Worm (Caenorhabditis elegans) whole organism, young adult: ENCODE data around the gene ent-1.

Experiments used
- C06A6.2 ChIP-seq: fragments of 200-800 bp; sonication (Bioruptor generic); conservative IDR thresholded peaks from 2 replicates; pipeline ENCODE4 v1.3.6; 2022; ENCODE audit warnings: missing genetic modification characterization, missing compliant biosample characterization
- F10E7.11 ChIP-seq: sonication (generic microtip); optimal IDR thresholded peaks from 2 replicates; lab custom pipeline; 2017; ENCODE audit warnings: mild to moderate bottlenecking, missing genetic modification characterization, moderate library complexity, missing compliant biosample characterization
- F37B4.10 ChIP-seq: fragments of 200-800 bp; sonication (Bioruptor generic); IDR thresholded peaks from 2 replicates; pipeline ENCODE4 v1.3.6; 2022; ENCODE audit warnings: missing genetic modification characterization, missing compliant biosample characterization
- F49E8.2 ChIP-seq: sonication (generic microtip); optimal IDR thresholded peaks from 3 replicates; lab custom pipeline; 2017; ENCODE audit warnings: missing genetic modification characterization, mild to moderate bottlenecking, missing compliant biosample characterization, antibody characterized with exemption, moderate library complexity; ENCODE audit not compliant: insufficient read depth
- F55B11.4 ChIP-seq: sonication (generic microtip); optimal IDR thresholded peaks from 2 replicates; lab custom pipeline; 2016; ENCODE audit warnings: missing compliant biosample characterization, missing genetic modification characterization, borderline replicate concordance; ENCODE audit not compliant: insufficient read depth
- Y56A3A.18 ChIP-seq: fragments of 200-800 bp; sonication (Bioruptor generic); IDR thresholded peaks from 2 replicates; pipeline ENCODE4 v1.3.6; 2022; ENCODE audit warnings: missing genetic modification reagents, missing genetic modification characterization, missing compliant biosample characterization
- Y67H2A.10 ChIP-seq: fragments of 200-800 bp; sonication (Bioruptor generic); conservative IDR thresholded peaks from 2 replicates; pipeline ENCODE4 v1.3.6; 2022; ENCODE audit warnings: missing genetic modification reagents, missing genetic modification characterization, missing compliant biosample characterization
- Y79H2A.3 ChIP-seq: fragments of 200-800 bp; sonication (Bioruptor generic); conservative IDR thresholded peaks from 2 replicates; pipeline ENCODE4 v1.3.6; 2022; ENCODE audit warnings: missing genetic modification reagents, missing genetic modification characterization, missing compliant biosample characterization
- akir-1 ChIP-seq: fragments of 200-800 bp; sonication (Bioruptor generic); optimal IDR thresholded peaks from 2 replicates; lab custom pipeline; 2018; ENCODE audit warnings: mild to moderate bottlenecking, missing genetic modification characterization, moderate library complexity, missing compliant biosample characterization
- aptf-2 ChIP-seq: fragments of 200-800 bp; sonication (Bioruptor generic); conservative IDR thresholded peaks from 2 replicates; pipeline ENCODE4 v1.3.6; 2022; ENCODE audit warnings: missing genetic modification reagents, missing genetic modification characterization, missing compliant biosample characterization
- bed-1 ChIP-seq: fragments of 200-800 bp; sonication (Bioruptor generic); IDR thresholded peaks from 2 replicates; pipeline ENCODE4 v1.3.6; 2022; ENCODE audit warnings: missing genetic modification reagents, missing genetic modification characterization, missing compliant biosample characterization
- bed-2 ChIP-seq: fragments of 200-800 bp; sonication (Bioruptor generic); IDR thresholded peaks from 2 replicates; pipeline ENCODE4 v1.3.6; 2022; ENCODE audit warnings: missing genetic modification reagents, missing genetic modification characterization, missing compliant biosample characterization
- ccch-3 ChIP-seq: fragments of 200-800 bp; sonication (Bioruptor generic); optimal IDR thresholded peaks from 2 replicates; lab custom pipeline; 2018; ENCODE audit warnings: mild to moderate bottlenecking, missing genetic modification characterization, missing compliant biosample characterization
- ceh-100 ChIP-seq: fragments of 200-800 bp; sonication (Bioruptor generic); IDR thresholded peaks from 2 replicates; pipeline ENCODE4 v1.3.6; 2022; ENCODE audit warnings: missing genetic modification reagents, missing genetic modification characterization, missing compliant biosample characterization
- ceh-91 ChIP-seq: fragments of 200-800 bp; sonication (Bioruptor generic); IDR thresholded peaks from 2 replicates; pipeline ENCODE4 v1.3.6; 2022; ENCODE audit warnings: missing genetic modification reagents, missing genetic modification characterization, missing compliant biosample characterization
- dox-1 ChIP-seq: fragments of 200-800 bp; sonication (Bioruptor generic); IDR thresholded peaks from 2 replicates; pipeline ENCODE4 v1.3.6; 2022; ENCODE audit warnings: missing genetic modification reagents, missing genetic modification characterization, missing compliant biosample characterization
- dpl-1 ChIP-seq: fragments of 150-350 bp; optimal IDR thresholded peaks from 2 replicates; lab custom pipeline; 2014; ENCODE audit warnings: missing biosample characterization, missing genetic modification reagents, missing genetic modification characterization
- egl-18 ChIP-seq: fragments of 200-800 bp; sonication (Bioruptor generic); IDR thresholded peaks from 2 replicates; pipeline ENCODE4 v1.3.6; 2022; ENCODE audit warnings: missing genetic modification reagents, missing genetic modification characterization, missing compliant biosample characterization
- egl-44 ChIP-seq: fragments of 200-800 bp; sonication (Bioruptor generic); IDR thresholded peaks from 2 replicates; pipeline ENCODE4 v1.3.6; 2022; ENCODE audit warnings: missing genetic modification reagents, missing genetic modification characterization, missing compliant biosample characterization
- ets-4 ChIP-seq: fragments of 200-800 bp; sonication (Bioruptor generic); optimal IDR thresholded peaks from 2 replicates; lab custom pipeline; 2018; ENCODE audit warnings: mild to moderate bottlenecking, missing genetic modification characterization, missing compliant biosample characterization
- hlh-26 ChIP-seq: fragments of 200-800 bp; sonication (Bioruptor generic); conservative IDR thresholded peaks from 2 replicates; pipeline ENCODE4 v1.3.6; 2022; ENCODE audit warnings: missing genetic modification reagents, missing genetic modification characterization, missing compliant biosample characterization
- hrde-1 ChIP-seq: sonication (generic microtip); optimal IDR thresholded peaks from 2 replicates; lab custom pipeline; 2016; ENCODE audit warnings: missing genetic modification characterization, mild to moderate bottlenecking, missing compliant biosample characterization, moderate library complexity, missing genotype, missing genetic modification reagents, borderline replicate concordance
- lag-1 ChIP-seq: fragments of 200-800 bp; sonication (Bioruptor generic); IDR thresholded peaks from 2 replicates; pipeline ENCODE4 v1.3.6; 2022; ENCODE audit warnings: missing genetic modification reagents, missing genetic modification characterization, missing compliant biosample characterization
- lin-35 ChIP-seq, 3 experiments: fragments of 150-350 bp in 2 of 3; sonication (generic microtip) in 1 of 3; optimal IDR thresholded peaks; 2 replicates each; lab custom pipeline; 2014 to 2018; ENCODE audit warnings: missing biosample characterization in 3 of 3, missing genetic modification characterization in 3 of 3, missing genetic modification reagents in 3 of 3
- lsl-1 ChIP-seq: fragments of 200-800 bp; sonication (Bioruptor generic); optimal IDR thresholded peaks from 2 replicates; lab custom pipeline; 2018; ENCODE audit warnings: mild to moderate bottlenecking, missing genetic modification characterization, moderate library complexity, missing compliant biosample characterization
- lsy-27 ChIP-seq: sonication (generic microtip); optimal IDR thresholded peaks from 2 replicates; lab custom pipeline; 2017; ENCODE audit warnings: missing genetic modification characterization, mild to moderate bottlenecking, missing compliant biosample characterization, antibody characterized with exemption, missing genotype, borderline replicate concordance; ENCODE audit not compliant: insufficient read depth
- madf-3 ChIP-seq: fragments of 200-800 bp; sonication (Bioruptor generic); IDR thresholded peaks from 2 replicates; pipeline ENCODE4 v1.3.6; 2022; ENCODE audit warnings: missing genetic modification reagents, missing genetic modification characterization, missing compliant biosample characterization
- madf-6 ChIP-seq: fragments of 200-800 bp; sonication (Bioruptor generic); IDR thresholded peaks from 2 replicates; pipeline ENCODE4 v1.3.6; 2022; ENCODE audit warnings: missing genetic modification reagents, missing genetic modification characterization, missing compliant biosample characterization
- mel-28 ChIP-seq: sonication (generic microtip); optimal IDR thresholded peaks from 2 replicates; lab custom pipeline; 2016; ENCODE audit warnings: borderline replicate concordance, mild to moderate bottlenecking, missing genetic modification characterization, missing compliant biosample characterization
- mxl-1 ChIP-seq: sonication (generic microtip); optimal IDR thresholded peaks from 2 replicates; lab custom pipeline; 2016; ENCODE audit warnings: missing genetic modification characterization, missing compliant biosample characterization
- nfya-2 ChIP-seq: fragments of 200-800 bp; sonication (Bioruptor generic); IDR thresholded peaks from 2 replicates; pipeline ENCODE4 v1.3.6; 2022; ENCODE audit warnings: missing genetic modification reagents, missing genetic modification characterization, missing compliant biosample characterization
- nfyb-1 ChIP-seq: fragments of 200-800 bp; sonication (Bioruptor generic); IDR thresholded peaks from 2 replicates; pipeline ENCODE4 v1.3.6; 2022; ENCODE audit warnings: missing genetic modification reagents, missing genetic modification characterization, missing compliant biosample characterization
- nhr-179 ChIP-seq: sonication (generic microtip); optimal IDR thresholded peaks from 2 replicates; lab custom pipeline; 2016; ENCODE audit warnings: mild to moderate bottlenecking, missing genetic modification characterization, missing compliant biosample characterization
- nhr-27 ChIP-seq: fragments of 200-800 bp; sonication (Bioruptor generic); optimal IDR thresholded peaks from 2 replicates; lab custom pipeline; 2018; ENCODE audit warnings: mild to moderate bottlenecking, missing genetic modification characterization, moderate library complexity, missing compliant biosample characterization
- nhr-80 ChIP-seq: sonication (generic microtip); optimal IDR thresholded peaks from 2 replicates; lab custom pipeline; 2016; ENCODE audit warnings: missing genetic modification characterization, missing compliant biosample characterization
- nhr-90 ChIP-seq: sonication (generic microtip); optimal IDR thresholded peaks from 2 replicates; lab custom pipeline; 2016; ENCODE audit warnings: missing genotype, mild to moderate bottlenecking, missing genetic modification characterization, missing compliant biosample characterization
- pbrm-1 ChIP-seq: fragments of 200-800 bp; sonication (Bioruptor generic); IDR thresholded peaks from 2 replicates; pipeline ENCODE4 v1.3.6; 2022; ENCODE audit warnings: missing genetic modification reagents, missing genetic modification characterization, missing compliant biosample characterization
- rec-8 ChIP-seq, 2 experiments: sonication (generic microtip); optimal IDR thresholded peaks; 2 replicates each; lab custom pipeline; 2016; ENCODE audit warnings: mild to moderate bottlenecking in 2 of 2, missing genetic modification characterization in 2 of 2, missing genetic modification reagents in 2 of 2, missing genotype in 2 of 2, missing biosample characterization in 1 of 2, missing compliant biosample characterization in 1 of 2, moderate library complexity in 1 of 2
- sdz-38 ChIP-seq: sonication (generic microtip); optimal IDR thresholded peaks from 2 replicates; lab custom pipeline; 2016; ENCODE audit warnings: missing genotype, missing genetic modification characterization, missing compliant biosample characterization
- sea-2 ChIP-seq: fragments of 200-800 bp; sonication (Bioruptor generic); IDR thresholded peaks from 2 replicates; pipeline ENCODE4 v1.3.6; 2022; ENCODE audit warnings: missing genetic modification characterization, missing compliant biosample characterization
- snpc-1.3 ChIP-seq: sonication (generic microtip); optimal IDR thresholded peaks from 2 replicates; lab custom pipeline; 2017; ENCODE audit warnings: missing genetic modification characterization, mild to moderate bottlenecking, missing compliant biosample characterization, antibody characterized with exemption, moderate library complexity, missing genotype, missing genetic modification reagents; ENCODE audit not compliant: insufficient read depth
- snpc-3.4 ChIP-seq: sonication (generic microtip); optimal IDR thresholded peaks from 2 replicates; lab custom pipeline; 2017; ENCODE audit warnings: missing genetic modification characterization, mild to moderate bottlenecking, missing compliant biosample characterization, antibody characterized with exemption, moderate library complexity, missing genotype, missing genetic modification reagents
- somi-1 ChIP-seq: fragments of 200-800 bp; sonication (Bioruptor generic); optimal IDR thresholded peaks from 2 replicates; lab custom pipeline; 2018; ENCODE audit warnings: mild to moderate bottlenecking, missing genetic modification characterization, missing compliant biosample characterization
- tbx-9 ChIP-seq: sonication (generic microtip); optimal IDR thresholded peaks from 2 replicates; lab custom pipeline; 2016; ENCODE audit warnings: borderline replicate concordance, missing genetic modification characterization, inconsistent platforms, missing compliant biosample characterization
- tlf-1 ChIP-seq: fragments of 200-800 bp; sonication (Bioruptor generic); optimal IDR thresholded peaks from 2 replicates; lab custom pipeline; 2018; ENCODE audit warnings: mild to moderate bottlenecking, missing genetic modification characterization, missing compliant biosample characterization
- zfh-2 ChIP-seq: fragments of 200-800 bp; sonication (Bioruptor generic); conservative IDR thresholded peaks from 2 replicates; pipeline ENCODE4 v1.3.6; 2022; ENCODE audit warnings: missing genetic modification reagents, missing genetic modification characterization, missing compliant biosample characterization
- zim-3 ChIP-seq: sonication (generic microtip); optimal IDR thresholded peaks from 2 replicates; lab custom pipeline; 2017; ENCODE audit warnings: mild to moderate bottlenecking, missing genetic modification characterization, moderate library complexity, missing compliant biosample characterization
- ztf-6 ChIP-seq: fragments of 200-800 bp; sonication (Bioruptor generic); IDR thresholded peaks from 2 replicates; pipeline ENCODE4 v1.3.6; 2022; ENCODE audit warnings: missing genetic modification reagents, missing genetic modification characterization, missing compliant biosample characterization

ent-1 gene

DNA sequence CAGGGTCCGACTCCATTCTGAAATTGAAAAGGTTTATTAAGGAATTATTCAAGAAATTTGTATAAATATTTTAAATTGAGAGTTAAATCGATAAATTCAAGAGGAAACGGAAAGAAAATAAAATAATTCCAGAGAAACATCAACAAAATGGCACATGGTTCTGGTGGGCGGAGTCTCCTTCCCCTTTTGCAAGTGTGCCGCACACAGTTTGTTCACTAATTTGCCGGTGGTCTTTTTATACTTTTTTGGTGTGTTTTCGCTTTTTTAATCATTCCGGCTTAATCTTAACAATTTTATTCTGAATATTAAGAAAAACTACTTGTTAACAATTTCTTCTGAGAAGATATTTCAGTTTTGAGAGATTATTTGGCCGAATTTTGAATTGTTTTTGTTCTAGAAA is 50.4 kb downstream of the ent-1 start, which contains the start of the genes ragc-1 and Y24F12A.1 (continued):
- TF ChIP-seq hrde-1 (tag; lab: Kevin White, UChicago) = no peak
- TF ChIP-seq tbx-9 (tag; lab: Kevin White, UChicago) = no peak
- no peak for TF ChIP-seq F10E7.11
- no peak for TF ChIP-seq somi-1 (GFP tag; lab: Kevin White, UChicago)
- TF ChIP-seq lsy-27 = no peak
- 0 out of 2 replicates have a peak, but pooled peaks have one; percentile 7 for TF ChIP-seq dox-1 (GFP tag; lab: Robert Waterston, UW)
- TF ChIP-seq ets-4 = no peak
- peak; percentile 5 for TF ChIP-seq lsl-1 (GFP tag; lab: Kevin White, UChicago)
- TF ChIP-seq madf-6 (GFP tag; lab: Robert Waterston, UW) = no peak
- no peak for TF ChIP-seq nhr-27 (tag; lab: Kevin White, UChicago)
- TF ChIP-seq hlh-26 (GFP tag; lab: Robert Waterston, UW) = no peak
- no peak for TF ChIP-seq aptf-2 (GFP tag; lab: Robert Waterston, UW)
- TF ChIP-seq lag-1 = no peak
- peak; percentile 55 for TF ChIP-seq nhr-80 (tag; lab: Kevin White, UChicago)
- no peak for TF ChIP-seq bed-2 (GFP tag; lab: Robert Waterston, UW)
- no peak for TF ChIP-seq rec-8 (tag; optimal IDR thresholded peaks at IDR 0.05; lab: Kevin White, UChicago)
- no peak for TF ChIP-seq sdz-38
- TF ChIP-seq C06A6.2 (GFP tag; lab: Robert Waterston, UW) = 0 out of 2 replicates have a peak, but pooled peaks have one; percentile 13
- no peak for TF ChIP-seq ceh-91 (GFP tag; lab: Robert Waterston, UW)
- TF ChIP-seq ccch-3 (GFP tag; lab: Kevin White, UChicago) = no peak
- TF ChIP-seq dpl-1 (GFP tag; lab: Kevin White, UChicago) = peak; percentile 13
- no peak for TF ChIP-seq zfh-2 (GFP tag; lab: Robert Waterston, UW)
- TF ChIP-seq snpc-1.3 (tag; lab: Kevin White, UChicago) = peak; percentile 60
- TF ChIP-seq egl-18 = no peak
- no peak for TF ChIP-seq ztf-6 (GFP tag; lab: Robert Waterston, UW)
- TF ChIP-seq F37B4.10 (GFP tag; lab: Robert Waterston, UW) = no peak
- TF ChIP-seq mel-28 (tag; lab: Kevin White, UChicago) = no peak
- TF ChIP-seq sea-2 = no peak
- no peak for TF ChIP-seq madf-3 (GFP tag; lab: Robert Waterston, UW)
- TF ChIP-seq nfya-2 (GFP tag; lab: Robert Waterston, UW) = no peak
- no peak for TF ChIP-seq tlf-1 (GFP tag; lab: Kevin White, UChicago)
- 0 out of 2 replicates have a peak, but pooled peaks have one; percentile 11 for TF ChIP-seq egl-44 (GFP tag; lab: Robert Waterston, UW)
- TF ChIP-seq Y67H2A.10 (GFP tag; lab: Robert Waterston, UW) = no peak
- TF ChIP-seq zim-3 (tag; lab: Kevin White, UChicago) = no peak
- peak; percentile 56 for TF ChIP-seq snpc-3.4 (tag; lab: Kevin White, UChicago)
- TF ChIP-seq nfyb-1 (GFP tag; lab: Robert Waterston, UW) = no peak
- no peak for TF ChIP-seq F55B11.4 (tag; lab: Kevin White, UChicago)
- no peak for TF ChIP-seq akir-1
- TF ChIP-seq nhr-90 (tag; lab: Kevin White, UChicago) = no peak
- no peak for TF ChIP-seq Y79H2A.3
- TF ChIP-seq F49E8.2 (tag; lab: Kevin White, UChicago) = no peak
- no peak for TF ChIP-seq Y56A3A.18 (GFP tag; lab: Robert Waterston, UW)
- TF ChIP-seq nhr-179 (tag; lab: Kevin White, UChicago) = no peak
- TF ChIP-seq bed-1 (GFP tag; lab: Robert Waterston, UW) = no peak
- TF ChIP-seq pbrm-1 (GFP tag; lab: Robert Waterston, UW) = no peak
- no peak for TF ChIP-seq mxl-1
- TF ChIP-seq lin-35 (GFP tag; optimal IDR thresholded peaks at IDR 0.05; lab: Kevin White, UChicago) = no peak
- TF ChIP-seq ceh-100 (GFP tag; lab: Robert Waterston, UW) = peak; percentile 71
